Worm (Caenorhabditis elegans) whole organism, mixed stage, embryonic: ENCODE measurements around the gene vmo-1.

Experiments
- M03D4.4 ChIP-seq: sonication (generic microtip); optimal IDR thresholded peaks from 2 replicates; lab custom pipeline; 2017; ENCODE audit warnings: mild to moderate bottlenecking, missing genetic modification characterization, missing compliant biosample characterization
- blmp-1 ChIP-seq: fragments of 150-350 bp; optimal IDR thresholded peaks from 2 replicates; lab custom pipeline; 2014; ENCODE audit warnings: missing biosample characterization, missing genetic modification characterization
- ceh-39 ChIP-seq: fragments of 150-350 bp; optimal IDR thresholded peaks from 2 replicates; lab custom pipeline; 2014; ENCODE audit warnings: missing biosample characterization, missing genetic modification characterization
- ceh-43 ChIP-seq: fragments of 200-800 bp; sonication (Bioruptor generic); optimal IDR thresholded peaks from 2 replicates; lab custom pipeline; 2018; ENCODE audit warnings: mild to moderate bottlenecking, missing genetic modification characterization, moderate library complexity, missing compliant biosample characterization
- ces-1 ChIP-seq: fragments of 150-350 bp; optimal IDR thresholded peaks from 2 replicates; lab custom pipeline; 2014; ENCODE audit warnings: missing biosample characterization, missing genetic modification reagents, missing genetic modification characterization
- cnd-1 ChIP-seq: fragments of 200-800 bp; sonication (Bioruptor generic); optimal IDR thresholded peaks from 2 replicates; lab custom pipeline; 2018; ENCODE audit warnings: mild to moderate bottlenecking, missing genetic modification characterization, missing compliant biosample characterization
- drap-1 ChIP-seq: fragments of 200-800 bp; sonication (Bioruptor generic); optimal IDR thresholded peaks from 3 replicates; lab custom pipeline; 2018; ENCODE audit warnings: mild to moderate bottlenecking, missing genetic modification characterization, missing compliant biosample characterization
- elt-1 ChIP-seq: sonication (generic microtip); optimal IDR thresholded peaks from 2 replicates; lab custom pipeline; 2017; ENCODE audit warnings: missing genetic modification characterization, mild to moderate bottlenecking, missing compliant biosample characterization, antibody characterized with exemption, moderate library complexity, borderline replicate concordance; ENCODE audit not compliant: insufficient read depth
- elt-3 ChIP-seq: fragments of 150-350 bp; optimal IDR thresholded peaks from 2 replicates; lab custom pipeline; 2014; ENCODE audit warnings: missing biosample characterization, missing genetic modification characterization
- flh-1 ChIP-seq: fragments of 200-800 bp; sonication (Bioruptor generic); optimal IDR thresholded peaks from 2 replicates; lab custom pipeline; 2018; ENCODE audit warnings: mild to moderate bottlenecking, missing genetic modification characterization, moderate library complexity, missing compliant biosample characterization
- ham-2 ChIP-seq: fragments of 200-800 bp; sonication (Bioruptor generic); optimal IDR thresholded peaks from 2 replicates; lab custom pipeline; 2018; ENCODE audit warnings: mild to moderate bottlenecking, missing genetic modification characterization, missing compliant biosample characterization
- hlh-1 ChIP-seq: fragments of 150-350 bp; optimal IDR thresholded peaks from 2 replicates; lab custom pipeline; 2014; ENCODE audit warnings: missing biosample characterization, missing genetic modification reagents, missing genetic modification characterization
- lin-13 ChIP-seq: fragments of 150-350 bp; optimal IDR thresholded peaks from 2 replicates; lab custom pipeline; 2014; ENCODE audit warnings: missing biosample characterization, missing genetic modification characterization
- lin-32 ChIP-seq: fragments of 200-800 bp; sonication (Bioruptor generic); optimal IDR thresholded peaks from 2 replicates; lab custom pipeline; 2018; ENCODE audit warnings: mild to moderate bottlenecking, missing genetic modification characterization, missing compliant biosample characterization
- lsy-2 ChIP-seq: fragments of 150-350 bp; optimal IDR thresholded peaks from 2 replicates; lab custom pipeline; 2014; ENCODE audit warnings: missing biosample characterization, missing genetic modification characterization
- mab-5 ChIP-seq: fragments of 150-350 bp; optimal IDR thresholded peaks from 2 replicates; lab custom pipeline; 2014; ENCODE audit warnings: missing biosample characterization, missing genetic modification characterization
- mep-1 ChIP-seq: fragments of 150-350 bp; optimal IDR thresholded peaks from 2 replicates; lab custom pipeline; 2017; ENCODE audit warnings: missing biosample characterization, missing genetic modification reagents, missing genetic modification characterization, inconsistent platforms
- mls-2 ChIP-seq: sonication (generic microtip); optimal IDR thresholded peaks from 2 replicates; lab custom pipeline; 2016; ENCODE audit warnings: mild to moderate bottlenecking, missing genetic modification characterization, moderate library complexity, missing compliant biosample characterization
- nhr-12 ChIP-seq: fragments of 150-350 bp; optimal IDR thresholded peaks from 2 replicates; lab custom pipeline; 2014; ENCODE audit warnings: missing biosample characterization, missing genetic modification characterization
- nhr-237 ChIP-seq: fragments of 150-350 bp; optimal IDR thresholded peaks from 2 replicates; lab custom pipeline; 2014; ENCODE audit warnings: missing biosample characterization, missing genetic modification characterization
- nhr-28 ChIP-seq: fragments of 150-350 bp; optimal IDR thresholded peaks from 2 replicates; lab custom pipeline; 2014; ENCODE audit warnings: missing biosample characterization, missing genetic modification characterization
- nhr-76 ChIP-seq: sonication (generic microtip); optimal IDR thresholded peaks from 2 replicates; lab custom pipeline; 2017; ENCODE audit warnings: missing biosample characterization, missing genetic modification characterization
- pha-4 ChIP-seq: fragments of 150-350 bp; optimal IDR thresholded peaks from 2 replicates; lab custom pipeline; 2018; ENCODE audit warnings: missing biosample characterization, missing genetic modification reagents, missing genetic modification characterization
- sem-2 ChIP-seq: fragments of 200-800 bp; sonication (Bioruptor generic); optimal IDR thresholded peaks from 2 replicates; lab custom pipeline; 2018; ENCODE audit warnings: mild to moderate bottlenecking, missing genetic modification characterization, missing compliant biosample characterization
- snpc-4 ChIP-seq: fragments of 150-350 bp; optimal IDR thresholded peaks from 2 replicates; lab custom pipeline; 2014; ENCODE audit warnings: missing biosample characterization, missing genetic modification characterization
- sptf-1 ChIP-seq: sonication (generic microtip); optimal IDR thresholded peaks from 2 replicates; lab custom pipeline; 2017; ENCODE audit warnings: mild to moderate bottlenecking, missing genetic modification characterization, moderate library complexity, missing compliant biosample characterization
- tbx-8 ChIP-seq: fragments of 200-800 bp; sonication (Bioruptor generic); optimal IDR thresholded peaks from 2 replicates; lab custom pipeline; 2018; ENCODE audit warnings: mild to moderate bottlenecking, missing genetic modification characterization, moderate library complexity, missing compliant biosample characterization
- unc-39 ChIP-seq: fragments of 150-350 bp; optimal IDR thresholded peaks from 2 replicates; lab custom pipeline; 2014; ENCODE audit warnings: missing biosample characterization, missing genetic modification characterization
- unc-62 ChIP-seq: fragments of 150-350 bp; optimal IDR thresholded peaks from 2 replicates; lab custom pipeline; 2014; ENCODE audit warnings: missing biosample characterization, missing genetic modification reagents, missing genetic modification characterization
- zip-8 ChIP-seq: fragments of 150-350 bp; optimal IDR thresholded peaks from 2 replicates; lab custom pipeline; 2014; ENCODE audit warnings: missing biosample characterization, missing genetic modification characterization
- ztf-11 ChIP-seq: fragments of 150-350 bp; optimal IDR thresholded peaks from 2 replicates; lab custom pipeline; 2014; ENCODE audit warnings: missing biosample characterization, missing genetic modification characterization

The vmo-1 gene

ce11 chrV:20552971-20553370 is at the start of gene vmo-1:
Gene vmo-1, minus strand, starts transcription at chrV:20553071.
- TF ChIP-seq tbx-8 (GFP tag; lab: Kevin White, UChicago) (no peak), nhr-28 (tag; lab: Kevin White, UChicago) (no peak), mep-1 (tag; lab: Kevin White, UChicago) (no peak), sem-2 (no peak), snpc-4 (tag; lab: Kevin White, UChicago) (no peak), ham-2 (GFP tag; lab: Kevin White, UChicago) (no peak), mab-5 (no peak), ces-1 (GFP tag; lab: Kevin White, UChicago) (no peak), nhr-76 (no peak), pha-4 (tag; lab: Kevin White, UChicago) (no peak), lin-13 (no peak)

- TF ChIP-seq sptf-1 (tag; lab: Kevin White, UChicago) (no peak), mep-1 (tag; lab: Kevin White, UChicago) (no peak), nhr-237 (tag; lab: Kevin White, UChicago) (no peak), snpc-4 (tag; lab: Kevin White, UChicago) (no peak), unc-39 (tag; lab: Kevin White, UChicago) (no peak), elt-1 (tag; lab: Kevin White, UChicago) (no peak), ceh-43 (GFP tag; lab: Kevin White, UChicago) (no peak), nhr-12 (tag; lab: Kevin White, UChicago) (no peak), pha-4 (tag; lab: Kevin White, UChicago) (no peak), tbx-8 (GFP tag; lab: Kevin White, UChicago) (no peak), drap-1 (GFP tag; lab: Kevin White, UChicago) (no peak), elt-3 (no peak), mls-2 (tag; lab: Kevin White, UChicago) (no peak), hlh-1 (no peak), ham-2 (GFP tag; lab: Kevin White, UChicago) (no peak), ces-1 (GFP tag; lab: Kevin White, UChicago) (no peak), unc-62 (GFP tag; lab: Kevin White, UChicago) (no peak), mab-5 (no peak), cnd-1 (no peak)
These were observed 47.8 kb upstream of the vmo-1 start for ce11 chrV:20600704-20601103.

ce11 chrV:20599795-20600194 is 46.9 kb upstream of the vmo-1 start, which contains the start of gene col-163:
Gene col-163, plus strand, starts transcription at chrV:20600095.
- TF ChIP-seq flh-1 = no peak
- TF ChIP-seq lin-32 (GFP tag; lab: Kevin White, UChicago) = no peak
- no peak for TF ChIP-seq mab-5
- no peak for TF ChIP-seq pha-4 (tag; lab: Kevin White, UChicago)
- TF ChIP-seq blmp-1 (tag; lab: Kevin White, UChicago) = no peak
- TF ChIP-seq ztf-11 (tag; lab: Kevin White, UChicago) = no peak
- TF ChIP-seq ceh-39 (tag; lab: Kevin White, UChicago) = no peak
- TF ChIP-seq lin-13 = no peak
- TF ChIP-seq sptf-1 (tag; lab: Kevin White, UChicago) = no peak
- TF ChIP-seq unc-39 (tag; lab: Kevin White, UChicago) = no peak
- no peak for TF ChIP-seq elt-1 (tag; lab: Kevin White, UChicago)
- TF ChIP-seq mep-1 (tag; lab: Kevin White, UChicago) = no peak
- no peak for TF ChIP-seq zip-8 (tag; lab: Kevin White, UChicago)
- TF ChIP-seq ces-1 (GFP tag; lab: Kevin White, UChicago) = no peak
- TF ChIP-seq tbx-8 (GFP tag; lab: Kevin White, UChicago) = no peak

DNA sequence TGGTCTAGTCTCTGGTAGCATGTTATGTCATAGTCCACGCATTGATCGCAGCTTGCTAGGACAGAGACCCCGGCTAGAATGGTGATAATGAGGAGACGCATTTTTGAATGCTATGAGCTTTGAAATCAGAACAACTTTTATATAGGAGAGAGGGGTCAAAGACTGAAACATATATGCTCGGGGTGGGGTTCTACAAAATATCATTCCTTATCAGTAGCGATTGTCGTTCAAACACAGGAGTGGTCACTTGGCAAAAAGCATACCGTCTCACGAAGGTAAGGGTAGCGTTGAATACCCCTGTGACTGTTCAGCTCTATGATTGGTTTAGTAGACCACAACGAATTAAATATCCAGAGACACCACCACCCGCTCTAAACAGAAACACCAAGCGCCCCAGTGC is 44.2 kb upstream of the vmo-1 start, which contains the start of gene F46B3.1:
TSS of gene F46B3.1 (minus strand) at position 101 of the 400 bp plus-strand sequence.
- TF ChIP-seq elt-3 = no peak
- no peak for TF ChIP-seq M03D4.4 (tag; lab: Kevin White, UChicago)
- TF ChIP-seq tbx-8 (GFP tag; lab: Kevin White, UChicago) = no peak
- no peak for TF ChIP-seq elt-1 (tag; lab: Kevin White, UChicago)

ce11 chrV:20595653-20596052 is 42.8 kb upstream of the vmo-1 start, which contains the start of gene F26F2.11:
Gene F26F2.11, minus strand, starts transcription at chrV:20595753.
- TF ChIP-seq lsy-2 (tag; lab: Kevin White, UChicago) (no peak), nhr-28 (tag; lab: Kevin White, UChicago) (no peak), drap-1 (GFP tag; lab: Kevin White, UChicago) (no peak)
